Fruit fly (Drosophila melanogaster) whole organism, embryonic: ENCODE measurements around the gene MESR3.

Source experiments
- Atf-2 ChIP-seq: fragments of 200-800 bp; sonication (Bioruptor generic); optimal IDR thresholded peaks from 2 replicates; lab custom pipeline; 2016; ENCODE audit warnings: missing biosample characterization, missing genetic modification characterization
- Atf6 ChIP-seq: fragments of 200-800 bp; sonication (Bioruptor generic); IDR thresholded peaks from 2 replicates; pipeline ENCODE4 v1.3.6; 2022; ENCODE audit warnings: missing biosample characterization, missing genetic modification characterization
- B-H1 ChIP-seq: fragments of 200-800 bp; sonication (Bioruptor generic); IDR thresholded peaks from 3 replicates; pipeline ENCODE4 v1.3.6; 2022; ENCODE audit warnings: missing biosample characterization, missing genetic modification characterization
- B-H2 ChIP-seq: fragments of 200-800 bp; sonication (Bioruptor generic); optimal IDR thresholded peaks from 2 replicates; lab custom pipeline; 2018; ENCODE audit warnings: missing biosample characterization, mild to moderate bottlenecking, missing genetic modification characterization
- CG10267 ChIP-seq: fragments of 200-800 bp; sonication (Bioruptor generic); optimal IDR thresholded peaks from 2 replicates; lab custom pipeline; 2018; ENCODE audit warnings: missing biosample characterization, mild to moderate bottlenecking, missing genetic modification characterization, moderate library complexity
- CG12155 ChIP-seq: fragments of 200-800 bp; sonication (Bioruptor generic); optimal IDR thresholded peaks from 3 replicates; lab custom pipeline; 2016; ENCODE audit warnings: missing biosample characterization, missing genetic modification characterization
- CG17186 ChIP-seq: fragments of 200-800 bp; sonication (Bioruptor generic); optimal IDR thresholded peaks from 3 replicates; lab custom pipeline; 2017; ENCODE audit warnings: missing biosample characterization, missing genetic modification reagents, missing genetic modification characterization
- CG17361 ChIP-seq: fragments of 200-800 bp; sonication (Bioruptor generic); IDR thresholded peaks from 3 replicates; pipeline ENCODE4 v1.3.6; 2022; ENCODE audit warnings: missing biosample characterization, missing genetic modification characterization
- CG17912 ChIP-seq: fragments of 200-800 bp; sonication (Bioruptor generic); optimal IDR thresholded peaks from 2 replicates; lab custom pipeline; 2018; ENCODE audit warnings: missing biosample characterization, mild to moderate bottlenecking, missing genetic modification characterization
- CG2120 ChIP-seq: fragments of 200-800 bp; sonication (Bioruptor generic); optimal IDR thresholded peaks from 3 replicates; lab custom pipeline; 2016; ENCODE audit warnings: missing biosample characterization, missing genetic modification characterization
- CG2678 ChIP-seq: fragments of 200-800 bp; sonication (Bioruptor generic); optimal IDR thresholded peaks from 3 replicates; lab custom pipeline; 2019; ENCODE audit warnings: missing biosample characterization, mild to moderate bottlenecking, missing genetic modification characterization, moderate library complexity
- CG30020 ChIP-seq: fragments of 200-800 bp; optimal IDR thresholded peaks from 2 replicates; lab custom pipeline; 2019; ENCODE audit warnings: missing biosample characterization, mild to moderate bottlenecking, missing genetic modification characterization, moderate library complexity
- CG31365 ChIP-seq: fragments of 200-800 bp; sonication (Bioruptor generic); optimal IDR thresholded peaks from 2 replicates; lab custom pipeline; 2018; ENCODE audit warnings: missing biosample characterization, mild to moderate bottlenecking, missing genetic modification characterization
- CG3847 ChIP-seq: fragments of 200-800 bp; sonication (Bioruptor generic); IDR thresholded peaks from 2 replicates; pipeline ENCODE4 v1.3.6; 2022; ENCODE audit warnings: missing biosample characterization, missing genetic modification characterization
- CG4424 ChIP-seq: fragments of 200-800 bp; sonication (Bioruptor generic); optimal IDR thresholded peaks from 3 replicates; lab custom pipeline; 2016; ENCODE audit warnings: missing biosample characterization, missing genetic modification characterization
- CG4730 ChIP-seq: fragments of 200-800 bp; sonication (Bioruptor generic); IDR thresholded peaks from 2 replicates; pipeline ENCODE4 v1.3.6; 2022; ENCODE audit warnings: missing biosample characterization, missing genetic modification characterization
- CG7987 ChIP-seq: fragments of 200-800 bp; sonication (Bioruptor generic); optimal IDR thresholded peaks from 2 replicates; lab custom pipeline; 2018; ENCODE audit warnings: missing biosample characterization, mild to moderate bottlenecking, missing genetic modification characterization, moderate library complexity
- CG9609 ChIP-seq: fragments of 200-800 bp; sonication (Bioruptor generic); optimal IDR thresholded peaks from 3 replicates; lab custom pipeline; 2016; ENCODE audit warnings: missing biosample characterization, missing genetic modification characterization
- CHES-1-like ChIP-seq: fragments of 200-800 bp; sonication (Bioruptor generic); optimal IDR thresholded peaks from 2 replicates; lab custom pipeline; 2016; ENCODE audit warnings: missing biosample characterization, missing genetic modification characterization
- CoRest ChIP-seq: fragments of 200-800 bp; sonication (Bioruptor generic); optimal IDR thresholded peaks from 3 replicates; lab custom pipeline; 2018; ENCODE audit warnings: missing biosample characterization, mild to moderate bottlenecking, missing genetic modification characterization, moderate library complexity
- D ChIP-seq, 2 experiments: fragments of 200-800 bp in 1 of 2; fragments of >200 bp in 1 of 2; sonication (Bioruptor generic) in 1 of 2; optimal IDR thresholded peaks; 2 replicates in 1 of 2; 3 replicates in 1 of 2; lab custom pipeline; 2017; ENCODE audit warnings: mild to moderate bottlenecking in 1 of 2, missing biosample characterization in 1 of 2, missing genetic modification characterization in 1 of 2, missing genetic modification reagents in 1 of 2
- ERR ChIP-seq: fragments of 200-800 bp; sonication (Bioruptor generic); optimal IDR thresholded peaks from 2 replicates; lab custom pipeline; 2016; ENCODE audit warnings: missing biosample characterization, missing genetic modification characterization
- Elba2 ChIP-seq: fragments of 200-800 bp; sonication (Bioruptor generic); optimal IDR thresholded peaks from 3 replicates; lab custom pipeline; 2016; ENCODE audit warnings: missing biosample characterization, missing genetic modification characterization
- HLH54F ChIP-seq: fragments of 200-800 bp; sonication (Bioruptor generic); optimal IDR thresholded peaks from 3 replicates; lab custom pipeline; 2016; ENCODE audit warnings: missing biosample characterization, missing genetic modification characterization
- Lim3 ChIP-seq: fragments of 200-800 bp; sonication (Bioruptor generic); IDR thresholded peaks from 2 replicates; pipeline ENCODE4 v1.3.6; 2022; ENCODE audit warnings: missing biosample characterization, missing genetic modification characterization
- MBD-R2 ChIP-seq: fragments of 200-800 bp; sonication (Bioruptor generic); IDR thresholded peaks from 2 replicates; pipeline ENCODE4 v1.3.6; 2022; ENCODE audit warnings: missing biosample characterization, missing genetic modification characterization
- Med ChIP-seq: fragments of 200-800 bp; sonication (Bioruptor generic); peaks from one replicate; lab custom pipeline; 2016; ENCODE audit warnings: missing biosample characterization, missing genetic modification characterization, mild to moderate bottlenecking, inconsistent platforms, moderate library complexity
- Meics ChIP-seq: fragments of 200-800 bp; sonication (Bioruptor generic); optimal IDR thresholded peaks from 2 replicates; lab custom pipeline; 2017; ENCODE audit warnings: missing biosample characterization, mild to moderate bottlenecking, missing genetic modification characterization
- Oaz ChIP-seq: fragments of 200-800 bp; sonication (Bioruptor generic); IDR thresholded peaks from 2 replicates; pipeline ENCODE4 v1.3.6; 2022; ENCODE audit warnings: missing biosample characterization, missing genetic modification characterization
- Side ChIP-seq: fragments of 200-800 bp; sonication (Bioruptor generic); optimal IDR thresholded peaks from 2 replicates; lab custom pipeline; 2016; ENCODE audit warnings: missing biosample characterization, missing genetic modification characterization
- Sin3A ChIP-seq: fragments of >200 bp; optimal IDR thresholded peaks from 2 replicates; lab custom pipeline; 2018
- abd-A ChIP-seq: fragments of 200-800 bp; sonication (Bioruptor generic); optimal IDR thresholded peaks from 3 replicates; lab custom pipeline; 2019; ENCODE audit warnings: missing biosample characterization, mild to moderate bottlenecking, missing genetic modification characterization, moderate library complexity
- al ChIP-seq: fragments of 200-800 bp; sonication (Bioruptor generic); IDR thresholded peaks from 2 replicates; pipeline ENCODE4 v1.3.6; 2022; ENCODE audit warnings: missing biosample characterization, missing genetic modification characterization
- ara ChIP-seq: fragments of 200-800 bp; sonication (Bioruptor generic); IDR thresholded peaks from 2 replicates; pipeline ENCODE4 v1.3.6; 2022; ENCODE audit warnings: missing biosample characterization, missing genetic modification characterization
- ato ChIP-seq: fragments of 200-800 bp; sonication (Bioruptor generic); IDR thresholded peaks from 2 replicates; pipeline ENCODE4 v1.3.6; 2022; ENCODE audit warnings: missing biosample characterization, missing genetic modification characterization; ENCODE audit not compliant: partially characterized antibody
- bbx ChIP-seq: fragments of 200-800 bp; sonication (Bioruptor generic); IDR thresholded peaks from 2 replicates; pipeline ENCODE4 v1.3.6; 2022; ENCODE audit warnings: missing biosample characterization, missing genetic modification characterization; ENCODE audit not compliant: partially characterized antibody
- cg ChIP-seq: fragments of 200-800 bp; sonication (Bioruptor generic); optimal IDR thresholded peaks from 3 replicates; lab custom pipeline; 2019; ENCODE audit warnings: missing biosample characterization, mild to moderate bottlenecking, missing genetic modification characterization, moderate library complexity
- ci ChIP-seq: fragments of 200-800 bp; sonication (Bioruptor generic); IDR thresholded peaks from 3 replicates; pipeline ENCODE4 v1.3.6; 2022; ENCODE audit warnings: missing biosample characterization, missing genetic modification characterization
- crp ChIP-seq, 2 experiments: fragments of 200-800 bp; sonication (Bioruptor generic); optimal IDR thresholded peaks; 2 replicates in 1 of 2; 3 replicates in 1 of 2; lab custom pipeline; 2017; ENCODE audit warnings: missing biosample characterization in 2 of 2, missing genetic modification characterization in 2 of 2, mild to moderate bottlenecking in 1 of 2, moderate library complexity in 1 of 2
- dysf ChIP-seq: fragments of 200-800 bp; sonication (Bioruptor generic); IDR thresholded peaks from 3 replicates; pipeline ENCODE4 v1.3.6; 2022; ENCODE audit warnings: missing biosample characterization, missing genetic modification characterization
- en ChIP-seq: fragments of 200-800 bp; sonication (Bioruptor generic); optimal IDR thresholded peaks from 2 replicates; lab custom pipeline; 2016; ENCODE audit warnings: missing biosample characterization, missing genetic modification characterization
- ftz-f1 ChIP-seq: fragments of 200-800 bp; sonication (Bioruptor generic); optimal IDR thresholded peaks from 2 replicates; lab custom pipeline; 2016; ENCODE audit warnings: missing biosample characterization, missing genetic modification characterization
- gsb ChIP-seq: fragments of 200-800 bp; sonication (Bioruptor generic); IDR thresholded peaks from 2 replicates; pipeline ENCODE4 v1.3.6; 2022; ENCODE audit warnings: missing biosample characterization, missing genetic modification characterization
- lab ChIP-seq: fragments of 200-800 bp; sonication (Bioruptor generic); optimal IDR thresholded peaks from 3 replicates; lab custom pipeline; 2017; ENCODE audit warnings: missing biosample characterization, missing genetic modification characterization, mild to moderate bottlenecking, moderate library complexity, missing genetic modification reagents
- lilli ChIP-seq: fragments of 200-800 bp; sonication (Bioruptor generic); optimal IDR thresholded peaks from 3 replicates; lab custom pipeline; 2016; ENCODE audit warnings: missing biosample characterization, missing genetic modification characterization
- mam ChIP-seq: fragments of 200-800 bp; sonication (Bioruptor generic); optimal IDR thresholded peaks from 3 replicates; lab custom pipeline; 2016; ENCODE audit warnings: missing biosample characterization, missing genetic modification characterization
- otp ChIP-seq: fragments of 200-800 bp; sonication (Bioruptor generic); IDR thresholded peaks from 3 replicates; pipeline ENCODE4, ENCODE4 v1.3.6; 2022; ENCODE audit warnings: missing biosample characterization, missing genetic modification characterization
- pb ChIP-seq: fragments of 200-800 bp; sonication (Bioruptor generic); optimal IDR thresholded peaks from 3 replicates; lab custom pipeline; 2016; ENCODE audit warnings: missing biosample characterization, missing genetic modification characterization
- sna ChIP-seq: fragments of 200-800 bp; sonication (Bioruptor generic); IDR thresholded peaks from 2 replicates; pipeline ENCODE4 v1.3.6; 2022; ENCODE audit warnings: missing biosample characterization, missing genetic modification characterization; ENCODE audit not compliant: partially characterized antibody
- trem ChIP-seq: fragments of 200-800 bp; optimal IDR thresholded peaks from 3 replicates; lab custom pipeline; 2019; ENCODE audit warnings: missing biosample characterization, mild to moderate bottlenecking, missing genetic modification characterization, moderate library complexity
- vfl ChIP-seq: fragments of 200-800 bp; sonication (Bioruptor generic); optimal IDR thresholded peaks from 2 replicates; lab custom pipeline; 2016; ENCODE audit warnings: missing biosample characterization, missing genetic modification characterization

The MESR3 gene

dm6 chr2L:18695404-18695804 is 78.3 kb downstream of the MESR3 start, which contains the start of the genes CG10383 and CG10338 (continued):
- TF ChIP-seq trem (tag; lab: Kevin White, UChicago) (peak; percentile 84), MBD-R2 (GFP tag; lab: Robert Waterston, UW) (peak; percentile 97), vfl (GFP tag; lab: Kevin White, UChicago) (peak; percentile 80), gsb (peak; percentile 70), CG2120 (GFP tag; lab: Kevin White, UChicago) (peak; percentile 96), ftz-f1 (GFP tag; lab: Kevin White, UChicago) (peak; percentile 66), CG30020 (tag; lab: Kevin White, UChicago) (peak; percentile 44), CG2678 (tag; lab: Kevin White, UChicago) (peak; percentile 79), crp (GFP tag; optimal IDR thresholded peaks at IDR 0.05; lab: Kevin White, UChicago) (peak; percentile 100), CG17912 (no peak), CG4730 (peak; percentile 86), Oaz (GFP tag; lab: Robert Waterston, UW) (peak; percentile 68), dysf (GFP tag; lab: Robert Waterston, UW) (peak; percentile 89), Med (GFP tag; lab: Kevin White, UChicago) (peak; percentile 99), cg (GFP tag; lab: Kevin White, UChicago) (no peak), otp (GFP tag; lab: Robert Waterston, UW) (peak; percentile 88), Atf-2 (GFP tag; lab: Kevin White, UChicago) (peak; percentile 91), al (GFP tag; lab: Robert Waterston, UW) (peak; percentile 88), CHES-1-like (peak; percentile 93), ci (GFP tag; lab: Robert Waterston, UW) (peak; percentile 97), CG4424 (GFP tag; lab: Kevin White, UChicago) (peak; percentile 84), Lim3 (GFP tag; lab: Robert Waterston, UW) (0 out of 2 replicates have a peak, but pooled peaks have one; percentile 33), mam (GFP tag; lab: Kevin White, UChicago) (peak; percentile 94), bbx (GFP tag; lab: Robert Waterston, UW) (no peak), HLH54F (GFP tag; lab: Kevin White, UChicago) (peak; percentile 91), Sin3A (lab: Kevin White, UChicago) (peak; percentile 97), en (GFP tag; lab: Kevin White, UChicago) (peak; percentile 24), ato (no peak), Elba2 (GFP tag; lab: Kevin White, UChicago) (peak; percentile 48), CG3847 (peak; percentile 86), lab (GFP tag; lab: Kevin White, UChicago) (peak; percentile 94), CoRest (tag; lab: Kevin White, UChicago) (peak; percentile 81), Meics (GFP tag; lab: Kevin White, UChicago) (peak; percentile 85), CG12155 (peak; percentile 92), CG10267 (tag; lab: Kevin White, UChicago) (peak; percentile 71), pb (GFP tag; lab: Kevin White, UChicago) (peak; percentile 73), sna (GFP tag; lab: Robert Waterston, UW) (no peak), ara (GFP tag; lab: Robert Waterston, UW) (peak; percentile 81), CG7987 (peak; percentile 41), CG17186 (GFP tag; lab: Kevin White, UChicago) (peak; percentile 80), CG17361 (peak; percentile 65; the same call in 2 of the 3 replicates), CG31365 (tag; lab: Kevin White, UChicago) (peak; percentile 60), B-H2 (GFP tag; lab: Kevin White, UChicago) (no peak), B-H1 (peak; percentile 86), ERR (peak; percentile 91), D (optimal IDR thresholded peaks at IDR 0.05; lab: Kevin White, UChicago) (peak; percentile 51), D (GFP tag; optimal IDR thresholded peaks at IDR 0.05; lab: Kevin White, UChicago) (peak; percentile 44), Side (GFP tag; lab: Kevin White, UChicago) (peak; percentile 90), abd-A (tag; lab: Kevin White, UChicago) (no peak), CG9609 (GFP tag; lab: Kevin White, UChicago) (peak; percentile 95), Atf6 (peak; percentile 88), lilli (GFP tag; lab: Kevin White, UChicago) (peak; percentile 95)
